Fruit fly (Drosophila melanogaster): ENCODE results near the gene CG6769.

Gene CG6769

dm6 chrX:17834754-17835153 lies 26.0 kb upstream of the CG6769 start:
- TF ChIP-seq noc (tag; optimal IDR thresholded peaks at IDR 0.05): no peak

dm6 chrX:17836420-17836932 lies 24.3 kb upstream of the CG6769 start:
- TF ChIP-seq noc (tag; optimal IDR thresholded peaks at IDR 0.05): no peak

dm6 chrX:17841923-17842322 lies 18.9 kb upstream of the CG6769 start, which contains the start of gene Taf9:
TSS of gene Taf9 (plus strand) at chrX:17842161.
- no peak for TF ChIP-seq noc (tag; optimal IDR thresholded peaks at IDR 0.05)

dm6 chrX:17844623-17845022 lies 16.2 kb upstream of the CG6769 start, which contains the start of the genes CG8142 and Ucp4A:
TSS of gene CG8142 (minus strand) at chrX:17844704.
TSS of gene Ucp4A (plus strand) at chrX:17844949.
- TF ChIP-seq noc (tag; optimal IDR thresholded peaks at IDR 0.05): peak; percentile 81

dm6 chrX:17845820-17846379 lies 14.9 kb upstream of the CG6769 start:
- TF ChIP-seq noc (tag; optimal IDR thresholded peaks at IDR 0.05): no peak

- TF ChIP-seq noc (tag; optimal IDR thresholded peaks at IDR 0.05): peak; percentile 45
Measured at dm6 chrX:17850179-17850578, 10.6 kb upstream of the CG6769 start, which contains the start of the genes CG15814 and Spt7. TSS of gene CG15814 (minus strand) at chrX:17850342. TSS of gene Spt7 (plus strand) at chrX:17850460.

- TF ChIP-seq noc (tag; optimal IDR thresholded peaks at IDR 0.05): no peak
Measured at dm6 chrX:17852457-17852856, 8.3 kb upstream of the CG6769 start, which contains the start of gene CG32554. TSS of gene CG32554 (minus strand) at chrX:17852685.

- no peak for TF ChIP-seq noc (tag; optimal IDR thresholded peaks at IDR 0.05)
Measured at dm6 chrX:17856029-17856428, 4.8 kb upstream of the CG6769 start, which contains the start of gene Mco4. TSS of gene Mco4 (minus strand) at chrX:17856129.

- TF ChIP-seq noc (tag; optimal IDR thresholded peaks at IDR 0.05): peak; percentile 54
Measured at dm6 chrX:17856458-17857277, 4.1 kb upstream of the CG6769 start, which contains the start of gene Srx. TSS of gene Srx (plus strand) at chrX:17856974.

- no peak for TF ChIP-seq noc (tag; optimal IDR thresholded peaks at IDR 0.05)
Measured at dm6 chrX:17857809-17858208, 3.0 kb upstream of the CG6769 start.

dm6 chrX:17865103-17865502 lies 4.3 kb downstream of the CG6769 start:
- TF ChIP-seq noc (tag; optimal IDR thresholded peaks at IDR 0.05): no peak

dm6 chrX:17870614-17871394 lies 10.0 kb downstream of the CG6769 start:
- TF ChIP-seq noc (tag; optimal IDR thresholded peaks at IDR 0.05): no peak

- no peak for TF ChIP-seq noc (tag; optimal IDR thresholded peaks at IDR 0.05)
Measured at dm6 chrX:17872310-17872709, 11.5 kb downstream of the CG6769 start.

dm6 chrX:17873329-17873728 lies 12.5 kb downstream of the CG6769 start:
- TF ChIP-seq noc (tag; optimal IDR thresholded peaks at IDR 0.05): no peak

- no peak for TF ChIP-seq noc (tag; optimal IDR thresholded peaks at IDR 0.05)
Measured at dm6 chrX:17875014-17875589, 14.3 kb downstream of the CG6769 start.

Measured in whole organism, larva.